Fruit fly (Drosophila melanogaster) whole organism, embryonic: Measurements from ENCODE around the gene Snup.

Source experiments
- Ets65A ChIP-seq: fragments of 200-800 bp; sonication (Bioruptor generic); peaks from one replicate; lab custom pipeline; 2016; ENCODE audit warnings: missing biosample characterization, missing genetic modification characterization
- Lim3 ChIP-seq: fragments of 200-800 bp; sonication (Bioruptor generic); IDR thresholded peaks from 2 replicates; pipeline ENCODE4 v1.3.6; 2022; ENCODE audit warnings: missing biosample characterization, missing genetic modification characterization
- onecut ChIP-seq: fragments of 200-800 bp; sonication (Bioruptor generic); IDR thresholded peaks from 2 replicates; pipeline ENCODE4 v1.3.6; 2022; ENCODE audit warnings: missing biosample characterization, missing genetic modification characterization
- scrt ChIP-seq: fragments of 200-800 bp; sonication (Bioruptor generic); optimal IDR thresholded peaks from 2 replicates; lab custom pipeline; 2018; ENCODE audit warnings: missing biosample characterization, mild to moderate bottlenecking, missing genetic modification characterization, moderate library complexity
- stwl ChIP-seq: fragments of 200-800 bp; sonication (Bioruptor generic); optimal IDR thresholded peaks from 3 replicates; lab custom pipeline; 2018; ENCODE audit warnings: missing biosample characterization, mild to moderate bottlenecking, missing genetic modification characterization, moderate library complexity

The Snup gene

dm6 chr3L:2702474-2702873 is 50.6 kb downstream of the Snup start:
- no peak for TF ChIP-seq Lim3 (GFP tag; lab: Robert Waterston, UW)
- TF ChIP-seq Ets65A (GFP tag; lab: Kevin White, UChicago) = peak; percentile 54
- TF ChIP-seq scrt = peak; percentile 68
- TF ChIP-seq onecut = peak; percentile 46; the same call in 1 of the 2 replicates
- peak; percentile 43 for TF ChIP-seq stwl (tag; lab: Kevin White, UChicago)
